Fruit fly (Drosophila melanogaster) whole organism, embryonic: ENCODE results near the gene CG31922.

ENCODE experiments used
- Asciz ChIP-seq: fragments of 200-800 bp; sonication (Bioruptor generic); optimal IDR thresholded peaks from 2 replicates; lab custom pipeline; 2017; ENCODE audit warnings: missing biosample characterization, mild to moderate bottlenecking, missing genetic modification characterization, missing genetic modification reagents
- B-H1 ChIP-seq: fragments of 200-800 bp; sonication (Bioruptor generic); IDR thresholded peaks from 3 replicates; pipeline ENCODE4 v1.3.6; 2022; ENCODE audit warnings: missing biosample characterization, missing genetic modification characterization
- CG1024 ChIP-seq: fragments of 200-800 bp; sonication (Bioruptor generic); IDR thresholded peaks from 2 replicates; pipeline ENCODE4 v1.3.6; 2022; ENCODE audit warnings: missing biosample characterization, missing genetic modification characterization
- CG10366 ChIP-seq: fragments of 200-800 bp; sonication (Bioruptor generic); IDR thresholded peaks from 2 replicates; pipeline ENCODE4 v1.3.6; 2022; ENCODE audit warnings: missing biosample characterization, missing genetic modification characterization
- CG10654 ChIP-seq: fragments of 200-800 bp; sonication (Bioruptor generic); optimal IDR thresholded peaks from 2 replicates; lab custom pipeline; 2016; ENCODE audit warnings: missing biosample characterization, missing genetic modification characterization
- CG15696 ChIP-seq: fragments of 200-800 bp; sonication (Bioruptor generic); optimal IDR thresholded peaks from 2 replicates; lab custom pipeline; 2019; ENCODE audit warnings: missing biosample characterization, mild to moderate bottlenecking, missing genetic modification characterization, moderate library complexity
- CG17328 ChIP-seq: fragments of 200-800 bp; sonication (Bioruptor generic); IDR thresholded peaks from 2 replicates; pipeline ENCODE4 v1.3.6; 2022; ENCODE audit warnings: missing biosample characterization, missing genetic modification characterization
- CG17612 ChIP-seq: fragments of 200-800 bp; sonication (Bioruptor generic); IDR thresholded peaks from 2 replicates; pipeline ENCODE4 v1.3.6; 2022; ENCODE audit warnings: missing biosample characterization, missing genetic modification characterization
- CG18764 ChIP-seq: fragments of 200-800 bp; sonication (Bioruptor generic); optimal IDR thresholded peaks from 3 replicates; lab custom pipeline; 2016; ENCODE audit warnings: missing biosample characterization, missing genetic modification characterization
- CG2120 ChIP-seq: fragments of 200-800 bp; sonication (Bioruptor generic); optimal IDR thresholded peaks from 3 replicates; lab custom pipeline; 2016; ENCODE audit warnings: missing biosample characterization, missing genetic modification characterization
- CG30403 ChIP-seq: fragments of 200-800 bp; sonication (Bioruptor generic); optimal IDR thresholded peaks from 3 replicates; lab custom pipeline; 2016; ENCODE audit warnings: missing biosample characterization, missing genetic modification characterization
- CG31388 ChIP-seq: fragments of 200-800 bp; sonication (Bioruptor generic); optimal IDR thresholded peaks from 2 replicates; lab custom pipeline; 2016; ENCODE audit warnings: missing biosample characterization, missing genetic modification characterization
- CG7372 ChIP-seq: fragments of 200-800 bp; sonication (Bioruptor generic); IDR thresholded peaks from 2 replicates; pipeline ENCODE4 v1.3.6; 2022; ENCODE audit warnings: missing biosample characterization, missing genetic modification characterization
- CG7745 ChIP-seq: fragments of 200-800 bp; sonication (Bioruptor generic); optimal IDR thresholded peaks from 2 replicates; lab custom pipeline; 2018; ENCODE audit warnings: missing biosample characterization, mild to moderate bottlenecking, missing genetic modification characterization, moderate library complexity
- CG8359 ChIP-seq: fragments of 200-800 bp; sonication (Bioruptor generic); optimal IDR thresholded peaks from 2 replicates; lab custom pipeline; 2017; ENCODE audit warnings: missing biosample characterization, mild to moderate bottlenecking, missing genetic modification characterization, borderline replicate concordance
- CG8478 ChIP-seq: fragments of >200 bp; optimal IDR thresholded peaks from 2 replicates; lab custom pipeline; 2018
- Camta ChIP-seq: fragments of 200-800 bp; sonication (Bioruptor generic); optimal IDR thresholded peaks from 2 replicates; lab custom pipeline; 2016; ENCODE audit warnings: missing biosample characterization, missing genetic modification characterization
- Chrac-16 ChIP-seq: fragments of 200-800 bp; sonication (Bioruptor generic); optimal IDR thresholded peaks from 3 replicates; lab custom pipeline; 2016; ENCODE audit warnings: missing biosample characterization, missing genetic modification characterization
- Dbx ChIP-seq: fragments of 200-800 bp; sonication (Bioruptor generic); IDR thresholded peaks from 3 replicates; pipeline ENCODE4 v1.3.6; 2022; ENCODE audit warnings: missing biosample characterization, missing genetic modification characterization
- Dfd ChIP-seq, 2 experiments: fragments of >200 bp; optimal IDR thresholded peaks; 2 replicates each; lab custom pipeline; 2017; ENCODE audit warnings: missing biosample characterization in 2 of 2, missing genetic modification characterization in 2 of 2
- Dll ChIP-seq: fragments of 200-800 bp; sonication (Bioruptor generic); IDR thresholded peaks from 4 replicates; pipeline ENCODE4 v1.3.6; 2022; ENCODE audit warnings: missing biosample characterization, missing genetic modification characterization; ENCODE audit not compliant: partially characterized antibody
- Drgx ChIP-seq: fragments of 200-800 bp; sonication (Bioruptor generic); IDR thresholded peaks from 2 replicates; pipeline ENCODE4 v1.3.6; 2022; ENCODE audit warnings: missing biosample characterization, missing genetic modification characterization
- Jarid2 ChIP-seq: fragments of 200-800 bp; sonication (Bioruptor generic); optimal IDR thresholded peaks from 3 replicates; lab custom pipeline; 2017; ENCODE audit warnings: mild to moderate bottlenecking, missing biosample characterization, missing genetic modification reagents, missing genetic modification characterization
- Lim3 ChIP-seq: fragments of 200-800 bp; sonication (Bioruptor generic); IDR thresholded peaks from 2 replicates; pipeline ENCODE4 v1.3.6; 2022; ENCODE audit warnings: missing biosample characterization, missing genetic modification characterization
- Mes4 ChIP-seq: fragments of 200-800 bp; sonication (Bioruptor generic); optimal IDR thresholded peaks from 2 replicates; lab custom pipeline; 2016; ENCODE audit warnings: missing biosample characterization, missing genetic modification characterization
- Optix ChIP-seq: fragments of 200-800 bp; sonication (Bioruptor generic); IDR thresholded peaks from 3 replicates; pipeline ENCODE4 v1.3.6; 2022; ENCODE audit warnings: missing biosample characterization, missing genetic modification characterization
- Spps ChIP-seq: fragments of 200-800 bp; sonication (Bioruptor generic); optimal IDR thresholded peaks from 2 replicates; lab custom pipeline; 2018; ENCODE audit warnings: missing biosample characterization, mild to moderate bottlenecking, missing genetic modification characterization
- Stat92E ChIP-seq, 3 experiments: fragments of >200 bp in 2 of 3; fragments of 200-800 bp in 1 of 3; sonication (Bioruptor generic) in 1 of 3; optimal IDR thresholded peaks; 2 replicates each; lab custom pipeline; 2017 to 2019; ENCODE audit warnings: missing biosample characterization in 3 of 3, missing genetic modification characterization in 3 of 3, mild to moderate bottlenecking in 1 of 3, moderate library complexity in 1 of 3
- Xbp1 ChIP-seq: fragments of 200-800 bp; sonication (Bioruptor generic); optimal IDR thresholded peaks from 3 replicates; lab custom pipeline; 2016; ENCODE audit warnings: missing biosample characterization, mild to moderate bottlenecking, missing genetic modification characterization
- Xrp1 ChIP-seq: fragments of 200-800 bp; sonication (Bioruptor generic); IDR thresholded peaks from 2 replicates; pipeline ENCODE4 v1.3.6; 2022; ENCODE audit warnings: missing biosample characterization, missing genetic modification characterization
- bsh ChIP-seq, 2 experiments: fragments of 200-800 bp; sonication (Bioruptor generic); optimal IDR thresholded peaks; 2 replicates each; lab custom pipeline; 2017 to 2018; ENCODE audit warnings: mild to moderate bottlenecking in 2 of 2, missing biosample characterization in 2 of 2, missing genetic modification characterization in 2 of 2, moderate library complexity in 1 of 2
- dan ChIP-seq: fragments of 200-800 bp; sonication (Bioruptor generic); IDR thresholded peaks from 2 replicates; pipeline ENCODE4 v1.3.6; 2022; ENCODE audit warnings: missing biosample characterization, missing genetic modification characterization
- dimm ChIP-seq: fragments of 200-800 bp; sonication (Bioruptor generic); IDR thresholded peaks from 2 replicates; pipeline ENCODE4 v1.3.6; 2022; ENCODE audit warnings: missing biosample characterization, missing genetic modification characterization
- esg ChIP-seq: fragments of 200-800 bp; sonication (Bioruptor generic); conservative IDR thresholded peaks from 2 replicates; pipeline ENCODE4 v1.3.6; 2022; ENCODE audit warnings: missing biosample characterization, missing genetic modification characterization
- eve ChIP-seq, 2 experiments: fragments of >200 bp; optimal IDR thresholded peaks; 2 replicates each; lab custom pipeline; 2017; ENCODE audit warnings: missing biosample characterization in 2 of 2, missing genetic modification characterization in 2 of 2
- eyg ChIP-seq: fragments of 200-800 bp; sonication (Bioruptor generic); optimal IDR thresholded peaks from 3 replicates; lab custom pipeline; 2016; ENCODE audit warnings: missing biosample characterization, missing genetic modification characterization
- ftz-f1 ChIP-seq: fragments of 200-800 bp; sonication (Bioruptor generic); optimal IDR thresholded peaks from 2 replicates; lab custom pipeline; 2016; ENCODE audit warnings: missing biosample characterization, missing genetic modification characterization
- gcm ChIP-seq: fragments of 200-800 bp; sonication (Bioruptor generic); optimal IDR thresholded peaks from 2 replicates; lab custom pipeline; 2019; ENCODE audit warnings: missing biosample characterization, mild to moderate bottlenecking, missing genetic modification characterization, moderate library complexity
- gro ChIP-seq: fragments of 200-800 bp; sonication (Bioruptor generic); optimal IDR thresholded peaks from 2 replicates; lab custom pipeline; 2016; ENCODE audit warnings: missing biosample characterization, missing genetic modification characterization
- gsb ChIP-seq: fragments of 200-800 bp; sonication (Bioruptor generic); IDR thresholded peaks from 2 replicates; pipeline ENCODE4 v1.3.6; 2022; ENCODE audit warnings: missing biosample characterization, missing genetic modification characterization
- gsb-n ChIP-seq: fragments of 200-800 bp; sonication (Bioruptor generic); optimal IDR thresholded peaks from 3 replicates; lab custom pipeline; 2018; ENCODE audit warnings: missing biosample characterization, mild to moderate bottlenecking, missing genetic modification characterization
- hb ChIP-seq: fragments of 200-800 bp; sonication (Bioruptor generic); IDR thresholded peaks from 3 replicates; pipeline ENCODE4 v1.3.6; 2022; ENCODE audit warnings: missing biosample characterization, missing genetic modification characterization; ENCODE audit not compliant: partially characterized antibody
- nau ChIP-seq: fragments of 200-800 bp; sonication (Bioruptor generic); optimal IDR thresholded peaks from 3 replicates; lab custom pipeline; 2017; ENCODE audit warnings: missing biosample characterization, mild to moderate bottlenecking, missing genetic modification characterization, missing genetic modification reagents
- pho ChIP-seq: fragments of 200-800 bp; sonication (Bioruptor generic); optimal IDR thresholded peaks from 2 replicates; lab custom pipeline; 2016; ENCODE audit warnings: missing biosample characterization, missing genetic modification characterization
- prd ChIP-seq, 3 experiments: fragments of >200 bp in 2 of 3; fragments of 200-800 bp in 1 of 3; sonication (Bioruptor generic) in 1 of 3; optimal IDR thresholded peaks in 2 of 3; IDR thresholded peaks in 1 of 3; 2 replicates in 2 of 3; 3 replicates in 1 of 3; pipeline versions ENCODE4 v1.3.6 to Lab custom; 2017 to 2022; ENCODE audit warnings: missing biosample characterization in 1 of 3, missing genetic modification characterization in 1 of 3
- shn ChIP-seq: fragments of 200-800 bp; sonication (Bioruptor generic); optimal IDR thresholded peaks from 3 replicates; lab custom pipeline; 2016; ENCODE audit warnings: missing biosample characterization, missing genetic modification characterization
- usp ChIP-seq: fragments of >200 bp; optimal IDR thresholded peaks from 2 replicates; lab custom pipeline; 2017; ENCODE audit warnings: missing biosample characterization, missing genetic modification characterization
- vnd ChIP-seq: fragments of 200-800 bp; sonication (Bioruptor generic); IDR thresholded peaks from 3 replicates; pipeline ENCODE4 v1.3.6; 2022; ENCODE audit warnings: missing biosample characterization, missing genetic modification characterization; ENCODE audit not compliant: partially characterized antibody
- zfh1 ChIP-seq: fragments of 200-800 bp; sonication (Bioruptor generic); IDR thresholded peaks from 3 replicates; pipeline ENCODE4 v1.3.6; 2022; ENCODE audit warnings: missing biosample characterization, missing genetic modification characterization

The CG31922 gene

DNA sequence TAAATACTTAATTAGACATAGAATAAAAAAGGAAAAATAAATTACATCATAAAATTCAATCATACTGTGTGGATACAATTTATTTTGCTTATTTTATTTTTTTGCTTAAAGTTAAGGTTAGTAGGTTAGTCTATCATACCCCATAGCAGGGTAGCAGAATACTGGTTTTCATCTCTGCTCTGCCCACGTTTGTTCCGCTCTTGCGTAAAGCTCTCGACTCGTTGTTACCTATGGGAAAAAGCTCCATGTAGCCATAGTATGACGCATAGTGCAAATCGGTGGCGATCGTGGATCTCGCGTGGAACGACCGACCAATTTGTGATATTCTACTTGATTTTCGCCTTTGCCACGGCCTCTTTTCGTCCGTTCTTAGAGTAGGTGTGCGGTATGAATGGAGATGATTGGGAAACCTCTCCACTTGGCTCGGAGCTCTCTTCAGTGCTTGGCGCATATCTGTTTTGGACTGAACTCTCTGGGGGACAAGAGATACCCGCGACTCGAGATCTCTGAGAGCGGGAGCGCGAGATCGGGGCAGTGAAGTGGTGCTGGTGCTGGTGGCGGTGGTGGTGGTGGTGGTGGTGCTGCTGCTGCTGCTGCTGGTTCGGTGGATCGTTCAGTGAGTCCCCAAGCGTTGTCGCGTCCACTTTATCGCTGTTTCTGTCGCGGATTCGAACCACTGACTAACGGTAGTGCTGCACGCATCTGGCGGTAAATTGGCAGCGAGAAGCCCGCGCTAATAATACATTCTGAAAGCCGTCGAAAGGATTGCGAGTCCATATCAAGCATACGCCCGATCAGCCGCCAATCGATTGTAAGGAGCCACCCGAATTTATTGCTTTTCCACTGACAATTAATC lies 15.9 kb downstream of the CG31922 start, which contains the start of gene CG5001 (continued):
- TF ChIP-seq CG8478 (lab: Kevin White, UChicago) (no peak), CG1024 (peak; percentile 79), bsh (GFP tag; optimal IDR thresholded peaks at IDR 0.05; lab: Kevin White, UChicago) (peak; percentile 9 to 92), CG10366 (peak; percentile 84), Dfd (GFP tag; optimal IDR thresholded peaks at IDR 0.05; lab: Kevin White, UChicago) (peak in 1 of 2 experiments; percentile 48), Mes4 (peak; percentile 58), Drgx (GFP tag; lab: Robert Waterston, UW) (peak; percentile 87), vnd (GFP tag; lab: Robert Waterston, UW) (no peak), CG2120 (GFP tag; lab: Kevin White, UChicago) (peak; percentile 87), shn (GFP tag; lab: Kevin White, UChicago) (peak; percentile 53), ftz-f1 (GFP tag; lab: Kevin White, UChicago) (peak; percentile 40), CG18764 (GFP tag; lab: Kevin White, UChicago) (no peak), hb (GFP tag; lab: Robert Waterston, UW) (no peak), dan (GFP tag; lab: Robert Waterston, UW) (no peak), Spps (peak; percentile 73), CG8359 (GFP tag; lab: Kevin White, UChicago) (no peak), Optix (peak; percentile 7; the same call in 1 of the 3 replicates), gcm (peak; percentile 88), Jarid2 (peak; percentile 83), esg (GFP tag; lab: Robert Waterston, UW) (peak; percentile 74), Lim3 (GFP tag; lab: Robert Waterston, UW) (no peak), CG7745 (no peak), CG31388 (GFP tag; lab: Kevin White, UChicago) (peak; percentile 70), gsb (peak; percentile 72), gsb-n (tag; lab: Kevin White, UChicago) (peak; percentile 88), CG10654 (peak; percentile 74), usp (GFP tag; lab: Kevin White, UChicago) (no peak), prd (optimal IDR thresholded peaks at IDR 0.05; lab: Kevin White, UChicago) (no peak), prd (GFP tag; IDR thresholded peaks at IDR 0.05; lab: Robert Waterston, UW) (peak; percentile 86), Chrac-16 (peak; percentile 78), CG30403 (GFP tag; lab: Kevin White, UChicago) (peak; percentile 88), CG7372 (GFP tag; lab: Robert Waterston, UW) (peak; percentile 80), B-H1 (GFP tag; lab: Robert Waterston, UW) (peak; percentile 76), gro (peak; percentile 67), CG15696 (tag; lab: Kevin White, UChicago) (peak; percentile 62), Xbp1 (GFP tag; lab: Kevin White, UChicago) (peak; percentile 88), Asciz (no peak), CG17328 (peak; percentile 86), Stat92E (GFP tag; optimal IDR thresholded peaks at IDR 0.05; lab: Kevin White, UChicago) (no peak), Dbx (GFP tag; lab: Robert Waterston, UW) (peak; percentile 86), eve (GFP tag; optimal IDR thresholded peaks at IDR 0.05; lab: Kevin White, UChicago) (no peak), Xrp1 (GFP tag; lab: Robert Waterston, UW) (peak; percentile 93), nau (no peak), Dll (peak; percentile 36; the same call in 1 of the 4 replicates), zfh1 (GFP tag; lab: Robert Waterston, UW) (peak; percentile 92), Camta (GFP tag; lab: Kevin White, UChicago) (peak; percentile 59), eyg (GFP tag; lab: Kevin White, UChicago) (peak; percentile 55), pho (GFP tag; lab: Kevin White, UChicago) (peak; percentile 69), dimm (GFP tag; lab: Robert Waterston, UW) (peak; percentile 39; the same call in 1 of the 2 replicates), CG17612 (GFP tag; lab: Robert Waterston, UW) (no peak)
